Fruit fly (Drosophila melanogaster) S2 (cell line): Measurements from ENCODE around the gene fax.

Experiments used
- CG8478 ChIP-seq: fragments of >200 bp; optimal IDR thresholded peaks from 2 replicates; lab custom pipeline; 2018
- CTCF ChIP-seq, 2 experiments: fragments of >200 bp; optimal IDR thresholded peaks; 2 replicates each; lab custom pipeline; 2018

DNA sequence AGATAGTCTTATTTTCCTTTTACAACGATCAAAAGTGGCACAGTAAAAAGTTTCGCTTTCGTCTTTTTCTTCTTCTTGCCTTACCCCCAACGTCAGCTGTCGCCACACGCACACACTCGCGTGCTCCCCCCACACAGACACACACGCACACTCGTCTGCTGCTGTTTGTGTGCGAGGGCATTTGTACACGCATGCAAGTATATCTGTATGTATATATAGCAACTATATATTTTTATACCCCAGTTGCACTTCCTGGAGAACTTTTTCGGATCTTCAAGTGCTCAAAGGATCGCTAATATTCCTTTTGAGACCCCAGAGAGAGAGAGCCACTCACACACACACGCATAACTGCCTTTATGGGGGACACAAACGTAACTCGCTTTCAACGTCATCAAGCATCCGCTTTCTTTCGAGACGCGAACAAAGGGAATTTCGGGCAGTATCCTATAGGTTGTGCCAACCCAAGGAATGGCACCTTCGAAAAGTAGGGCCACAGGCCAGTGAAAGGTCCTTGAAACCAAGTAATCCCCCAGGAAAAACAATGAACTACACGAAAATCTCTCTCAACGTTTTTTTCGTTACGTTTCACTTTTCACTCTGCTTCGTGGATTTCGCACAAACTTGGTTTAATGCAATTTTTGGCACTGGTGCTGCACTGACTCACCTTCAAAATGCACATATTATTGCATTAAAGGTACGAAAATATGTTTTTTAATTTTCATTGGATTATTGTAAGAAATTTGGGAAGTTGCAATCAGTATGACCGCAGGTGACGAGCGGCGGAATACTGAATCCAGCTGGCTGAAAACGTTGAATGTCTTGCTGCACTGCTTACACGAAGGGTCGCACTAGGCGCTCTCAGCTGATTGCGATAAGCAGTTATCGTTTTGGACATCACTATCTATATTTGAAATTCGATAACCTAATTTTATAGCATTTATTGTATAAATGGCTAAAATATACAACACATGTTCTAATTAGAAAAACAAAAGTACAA, 33.6 kb downstream of the fax start, which contains the start of gene roq:
- TF ChIP-seq CG8478: no peak
- peak; percentile 15 to 44 for TF ChIP-seq CTCF (optimal IDR thresholded peaks at IDR 0.05; lab: Kevin White, UChicago)
